Worm (Caenorhabditis elegans) whole organism, young adult: ENCODE measurements around the gene aman-1.

Source experiments
- B0035.1 ChIP-seq: sonication (generic microtip); optimal IDR thresholded peaks from 2 replicates; lab custom pipeline; 2016; ENCODE audit warnings: missing genetic modification characterization, mild to moderate bottlenecking, missing compliant biosample characterization, missing genotype, missing genetic modification reagents
- C06A6.2 ChIP-seq: fragments of 200-800 bp; sonication (Bioruptor generic); conservative IDR thresholded peaks from 2 replicates; pipeline ENCODE4 v1.3.6; 2022; ENCODE audit warnings: missing genetic modification characterization, missing compliant biosample characterization
- D2030.7 ChIP-seq: fragments of 200-800 bp; sonication (Bioruptor generic); IDR thresholded peaks from 2 replicates; pipeline ENCODE4 v1.3.6; 2022; ENCODE audit warnings: missing genetic modification reagents, missing genetic modification characterization, missing compliant biosample characterization
- F10E7.11 ChIP-seq: sonication (generic microtip); optimal IDR thresholded peaks from 2 replicates; lab custom pipeline; 2017; ENCODE audit warnings: mild to moderate bottlenecking, missing genetic modification characterization, moderate library complexity, missing compliant biosample characterization
- F49E8.2 ChIP-seq: sonication (generic microtip); optimal IDR thresholded peaks from 3 replicates; lab custom pipeline; 2017; ENCODE audit warnings: missing genetic modification characterization, mild to moderate bottlenecking, missing compliant biosample characterization, antibody characterized with exemption, moderate library complexity; ENCODE audit not compliant: insufficient read depth
- ZK185.1 ChIP-seq: sonication (generic microtip); optimal IDR thresholded peaks from 2 replicates; lab custom pipeline; 2016; ENCODE audit warnings: mild to moderate bottlenecking, missing genetic modification characterization, missing compliant biosample characterization; ENCODE audit not compliant: poor library complexity, severe bottlenecking
- ama-1 ChIP-seq, 3 experiments: fragments of 150-350 bp in 1 of 3; sonication (generic microtip) in 2 of 3; optimal IDR thresholded peaks; 2 replicates each; lab custom pipeline; 2014 to 2018; ENCODE audit warnings: missing biosample characterization in 2 of 3, missing genetic modification characterization in 2 of 3, missing genetic modification reagents in 2 of 3
- athp-1 ChIP-seq: sonication (generic microtip); optimal IDR thresholded peaks from 2 replicates; lab custom pipeline; 2017; ENCODE audit warnings: mild to moderate bottlenecking, missing genetic modification characterization, missing compliant biosample characterization
- attf-3 ChIP-seq: fragments of 200-800 bp; sonication (Bioruptor generic); conservative IDR thresholded peaks from 2 replicates; pipeline ENCODE4 v1.3.6; 2022; ENCODE audit warnings: missing genetic modification reagents, missing genetic modification characterization, missing compliant biosample characterization
- attf-5 ChIP-seq: fragments of 200-800 bp; sonication (Bioruptor generic); optimal IDR thresholded peaks from 2 replicates; lab custom pipeline; 2018; ENCODE audit warnings: mild to moderate bottlenecking, missing genetic modification characterization, missing compliant biosample characterization
- bed-1 ChIP-seq: fragments of 200-800 bp; sonication (Bioruptor generic); IDR thresholded peaks from 2 replicates; pipeline ENCODE4 v1.3.6; 2022; ENCODE audit warnings: missing genetic modification reagents, missing genetic modification characterization, missing compliant biosample characterization
- cebp-2 ChIP-seq: fragments of 200-800 bp; sonication (Bioruptor generic); IDR thresholded peaks from 2 replicates; pipeline ENCODE4 v1.3.6; 2022; ENCODE audit warnings: missing genetic modification characterization, missing compliant biosample characterization
- ceh-40 ChIP-seq: fragments of 200-800 bp; sonication (Bioruptor generic); IDR thresholded peaks from 2 replicates; pipeline ENCODE4 v1.3.6; 2022; ENCODE audit warnings: missing genetic modification characterization, missing compliant biosample characterization
- die-1 ChIP-seq: sonication (generic microtip); optimal IDR thresholded peaks from 2 replicates; lab custom pipeline; 2016; ENCODE audit warnings: missing genotype, mild to moderate bottlenecking, missing genetic modification characterization, missing compliant biosample characterization
- dox-1 ChIP-seq: fragments of 200-800 bp; sonication (Bioruptor generic); IDR thresholded peaks from 2 replicates; pipeline ENCODE4 v1.3.6; 2022; ENCODE audit warnings: missing genetic modification reagents, missing genetic modification characterization, missing compliant biosample characterization
- dpff-1 ChIP-seq: sonication (generic microtip); optimal IDR thresholded peaks from 2 replicates; lab custom pipeline; 2017; ENCODE audit warnings: mild to moderate bottlenecking, missing genetic modification characterization, missing compliant biosample characterization
- egl-18 ChIP-seq: fragments of 200-800 bp; sonication (Bioruptor generic); IDR thresholded peaks from 2 replicates; pipeline ENCODE4 v1.3.6; 2022; ENCODE audit warnings: missing genetic modification reagents, missing genetic modification characterization, missing compliant biosample characterization
- egl-44 ChIP-seq: fragments of 200-800 bp; sonication (Bioruptor generic); IDR thresholded peaks from 2 replicates; pipeline ENCODE4 v1.3.6; 2022; ENCODE audit warnings: missing genetic modification reagents, missing genetic modification characterization, missing compliant biosample characterization
- fkh-3 ChIP-seq: sonication (generic microtip); optimal IDR thresholded peaks from 2 replicates; lab custom pipeline; 2016; ENCODE audit warnings: mild to moderate bottlenecking, missing genetic modification characterization, missing compliant biosample characterization
- gei-17 ChIP-seq: fragments of 200-800 bp; sonication (Bioruptor generic); optimal IDR thresholded peaks from 2 replicates; lab custom pipeline; 2018; ENCODE audit warnings: mild to moderate bottlenecking, missing genetic modification characterization, missing compliant biosample characterization
- hlh-12 ChIP-seq: sonication (generic microtip); optimal IDR thresholded peaks from 2 replicates; lab custom pipeline; 2016; ENCODE audit warnings: missing genetic modification characterization, missing compliant biosample characterization
- hlh-26 ChIP-seq: fragments of 200-800 bp; sonication (Bioruptor generic); conservative IDR thresholded peaks from 2 replicates; pipeline ENCODE4 v1.3.6; 2022; ENCODE audit warnings: missing genetic modification reagents, missing genetic modification characterization, missing compliant biosample characterization
- hmg-20 ChIP-seq: fragments of 200-800 bp; sonication (Bioruptor generic); IDR thresholded peaks from 2 replicates; pipeline ENCODE4 v1.3.6; 2022; ENCODE audit warnings: missing genetic modification reagents, missing genetic modification characterization, missing compliant biosample characterization
- lag-1 ChIP-seq: fragments of 200-800 bp; sonication (Bioruptor generic); IDR thresholded peaks from 2 replicates; pipeline ENCODE4 v1.3.6; 2022; ENCODE audit warnings: missing genetic modification reagents, missing genetic modification characterization, missing compliant biosample characterization
- let-526 ChIP-seq: fragments of 200-800 bp; sonication (Bioruptor generic); IDR thresholded peaks from 2 replicates; pipeline ENCODE4 v1.3.6; 2022; ENCODE audit warnings: missing genetic modification reagents, missing genetic modification characterization, missing compliant biosample characterization
- lin-54 ChIP-seq: fragments of 200-800 bp; sonication (Bioruptor generic); optimal IDR thresholded peaks from 2 replicates; lab custom pipeline; 2018; ENCODE audit warnings: mild to moderate bottlenecking, missing genetic modification characterization, missing compliant biosample characterization
- lir-1 ChIP-seq: fragments of 200-800 bp; sonication (Bioruptor generic); conservative IDR thresholded peaks from 2 replicates; pipeline ENCODE4 v1.3.6; 2022; ENCODE audit warnings: missing genetic modification reagents, missing genetic modification characterization, missing compliant biosample characterization
- lsl-1 ChIP-seq: fragments of 200-800 bp; sonication (Bioruptor generic); optimal IDR thresholded peaks from 2 replicates; lab custom pipeline; 2018; ENCODE audit warnings: mild to moderate bottlenecking, missing genetic modification characterization, moderate library complexity, missing compliant biosample characterization
- lsy-27 ChIP-seq: sonication (generic microtip); optimal IDR thresholded peaks from 2 replicates; lab custom pipeline; 2017; ENCODE audit warnings: missing genetic modification characterization, mild to moderate bottlenecking, missing compliant biosample characterization, antibody characterized with exemption, missing genotype, borderline replicate concordance; ENCODE audit not compliant: insufficient read depth
- madf-3 ChIP-seq: fragments of 200-800 bp; sonication (Bioruptor generic); IDR thresholded peaks from 2 replicates; pipeline ENCODE4 v1.3.6; 2022; ENCODE audit warnings: missing genetic modification reagents, missing genetic modification characterization, missing compliant biosample characterization
- madf-6 ChIP-seq: fragments of 200-800 bp; sonication (Bioruptor generic); IDR thresholded peaks from 2 replicates; pipeline ENCODE4 v1.3.6; 2022; ENCODE audit warnings: missing genetic modification reagents, missing genetic modification characterization, missing compliant biosample characterization
- mcd-1 ChIP-seq: fragments of 200-800 bp; sonication (Bioruptor generic); IDR thresholded peaks from 2 replicates; pipeline ENCODE4 v1.3.6; 2022; ENCODE audit warnings: missing genetic modification reagents, missing genetic modification characterization, missing compliant biosample characterization
- mel-28 ChIP-seq: sonication (generic microtip); optimal IDR thresholded peaks from 2 replicates; lab custom pipeline; 2016; ENCODE audit warnings: borderline replicate concordance, mild to moderate bottlenecking, missing genetic modification characterization, missing compliant biosample characterization
- mxl-1 ChIP-seq: sonication (generic microtip); optimal IDR thresholded peaks from 2 replicates; lab custom pipeline; 2016; ENCODE audit warnings: missing genetic modification characterization, missing compliant biosample characterization
- nfya-1 ChIP-seq: sonication (generic microtip); optimal IDR thresholded peaks from 2 replicates; lab custom pipeline; 2017; ENCODE audit warnings: antibody characterized with exemption, missing compliant biosample characterization, missing genetic modification characterization, borderline replicate concordance; ENCODE audit not compliant: insufficient read depth
- nfya-2 ChIP-seq: fragments of 200-800 bp; sonication (Bioruptor generic); IDR thresholded peaks from 2 replicates; pipeline ENCODE4 v1.3.6; 2022; ENCODE audit warnings: missing genetic modification reagents, missing genetic modification characterization, missing compliant biosample characterization
- nfyb-1 ChIP-seq: fragments of 200-800 bp; sonication (Bioruptor generic); IDR thresholded peaks from 2 replicates; pipeline ENCODE4 v1.3.6; 2022; ENCODE audit warnings: missing genetic modification reagents, missing genetic modification characterization, missing compliant biosample characterization
- nhr-179 ChIP-seq: sonication (generic microtip); optimal IDR thresholded peaks from 2 replicates; lab custom pipeline; 2016; ENCODE audit warnings: mild to moderate bottlenecking, missing genetic modification characterization, missing compliant biosample characterization
- nhr-27 ChIP-seq: fragments of 200-800 bp; sonication (Bioruptor generic); optimal IDR thresholded peaks from 2 replicates; lab custom pipeline; 2018; ENCODE audit warnings: mild to moderate bottlenecking, missing genetic modification characterization, moderate library complexity, missing compliant biosample characterization
- rcor-1 ChIP-seq: fragments of 200-800 bp; sonication (Bioruptor generic); IDR thresholded peaks from 2 replicates; pipeline ENCODE4 v1.3.6; 2022; ENCODE audit warnings: missing genetic modification reagents, missing genetic modification characterization, missing compliant biosample characterization
- sea-2 ChIP-seq: fragments of 200-800 bp; sonication (Bioruptor generic); IDR thresholded peaks from 2 replicates; pipeline ENCODE4 v1.3.6; 2022; ENCODE audit warnings: missing genetic modification characterization, missing compliant biosample characterization
- snpc-3.4 ChIP-seq: sonication (generic microtip); optimal IDR thresholded peaks from 2 replicates; lab custom pipeline; 2017; ENCODE audit warnings: missing genetic modification characterization, mild to moderate bottlenecking, missing compliant biosample characterization, antibody characterized with exemption, moderate library complexity, missing genotype, missing genetic modification reagents
- tlf-1 ChIP-seq: fragments of 200-800 bp; sonication (Bioruptor generic); optimal IDR thresholded peaks from 2 replicates; lab custom pipeline; 2018; ENCODE audit warnings: mild to moderate bottlenecking, missing genetic modification characterization, missing compliant biosample characterization
- unc-130 ChIP-seq: sonication (generic microtip); optimal IDR thresholded peaks from 2 replicates; lab custom pipeline; 2016; ENCODE audit warnings: missing genetic modification reagents, missing genetic modification characterization, missing compliant biosample characterization
- unc-62 ChIP-seq: fragments of 150-350 bp; optimal IDR thresholded peaks from 2 replicates; lab custom pipeline; 2014; ENCODE audit warnings: missing biosample characterization, missing genetic modification reagents, missing genetic modification characterization
- xnd-1 ChIP-seq: sonication (generic microtip); optimal IDR thresholded peaks from 2 replicates; lab custom pipeline; 2016; ENCODE audit warnings: missing genotype, missing genetic modification reagents, missing genetic modification characterization, missing compliant biosample characterization
- zim-3 ChIP-seq: sonication (generic microtip); optimal IDR thresholded peaks from 2 replicates; lab custom pipeline; 2017; ENCODE audit warnings: mild to moderate bottlenecking, missing genetic modification characterization, moderate library complexity, missing compliant biosample characterization
- ztf-18 ChIP-seq: sonication (generic microtip); optimal IDR thresholded peaks from 2 replicates; lab custom pipeline; 2016; ENCODE audit warnings: missing genotype, mild to moderate bottlenecking, missing genetic modification characterization, missing compliant biosample characterization
- ztf-28 ChIP-seq: fragments of 200-800 bp; sonication (Bioruptor generic); IDR thresholded peaks from 2 replicates; pipeline ENCODE4 v1.3.6; 2022; ENCODE audit warnings: missing genetic modification reagents, missing genetic modification characterization, missing compliant biosample characterization

The aman-1 gene

DNA sequence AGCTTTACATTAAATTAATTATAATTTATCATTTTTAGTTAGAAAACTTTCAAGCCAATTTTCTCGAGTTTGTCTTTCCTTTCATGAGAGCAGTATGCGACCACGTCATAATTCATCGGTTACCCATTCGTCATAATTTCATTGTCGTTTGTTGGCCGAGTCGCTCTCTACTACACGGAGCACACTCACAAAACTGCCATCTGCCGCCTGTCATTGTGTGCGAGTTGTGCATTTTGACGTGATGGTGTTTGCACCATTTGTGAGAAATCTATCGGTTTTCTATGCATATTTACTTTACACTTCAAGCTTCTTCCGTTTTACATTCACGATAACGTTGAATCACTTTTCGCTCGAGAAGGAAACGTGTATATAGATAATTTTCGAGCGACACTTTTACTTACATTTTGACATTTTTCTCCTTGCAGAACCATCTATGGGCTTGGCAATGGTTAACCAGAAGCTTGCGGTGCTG, 26.1 kb upstream of the aman-1 start, which contains the start of gene dhhc-10 (continued):
- TF ChIP-seq mel-28 (tag; lab: Kevin White, UChicago), result no peak
- no peak for TF ChIP-seq die-1 (tag; lab: Kevin White, UChicago)
- TF ChIP-seq attf-3 (GFP tag; lab: Robert Waterston, UW), result no peak
- TF ChIP-seq xnd-1, result no peak
- no peak for TF ChIP-seq lag-1 (GFP tag; lab: Robert Waterston, UW)
- TF ChIP-seq nhr-179 (tag; lab: Kevin White, UChicago), result no peak
- TF ChIP-seq hlh-12, result no peak
- TF ChIP-seq snpc-3.4 (tag; lab: Kevin White, UChicago), result no peak
- no peak for TF ChIP-seq D2030.7 (GFP tag; lab: Robert Waterston, UW)
- TF ChIP-seq egl-18 (GFP tag; lab: Robert Waterston, UW), result no peak
- no peak for TF ChIP-seq hlh-26 (GFP tag; lab: Robert Waterston, UW)
- TF ChIP-seq mxl-1, result no peak
- peak; percentile 71 for TF ChIP-seq dox-1 (GFP tag; lab: Robert Waterston, UW)
- no peak for TF ChIP-seq rcor-1 (GFP tag; lab: Robert Waterston, UW)
- TF ChIP-seq cebp-2 (GFP tag; lab: Robert Waterston, UW), result no peak
- TF ChIP-seq egl-44 (GFP tag; lab: Robert Waterston, UW), result no peak
- TF ChIP-seq lin-54 (GFP tag; lab: Kevin White, UChicago), result peak; percentile 8
- no peak for TF ChIP-seq let-526
- no peak for TF ChIP-seq madf-3 (GFP tag; lab: Robert Waterston, UW)
- TF ChIP-seq lsy-27 (tag; lab: Kevin White, UChicago), result no peak
- TF ChIP-seq B0035.1 (tag; lab: Kevin White, UChicago), result no peak
- no peak for TF ChIP-seq ztf-28 (GFP tag; lab: Robert Waterston, UW)
- TF ChIP-seq madf-6, result no peak
- TF ChIP-seq bed-1 (GFP tag; lab: Robert Waterston, UW), result no peak
- TF ChIP-seq nfya-2 (GFP tag; lab: Robert Waterston, UW), result no peak
- no peak for TF ChIP-seq hmg-20
- no peak for TF ChIP-seq unc-62 (GFP tag; lab: Kevin White, UChicago)
- no peak for TF ChIP-seq lir-1 (GFP tag; lab: Robert Waterston, UW)
- no peak for TF ChIP-seq gei-17 (GFP tag; lab: Kevin White, UChicago)
- TF ChIP-seq C06A6.2, result no peak
- TF ChIP-seq sea-2 (GFP tag; lab: Robert Waterston, UW), result no peak
- no peak for TF ChIP-seq ama-1 (optimal IDR thresholded peaks at IDR 0.05; lab: Kevin White, UChicago)
- no peak for TF ChIP-seq ama-1 (GFP tag; optimal IDR thresholded peaks at IDR 0.05; lab: Kevin White, UChicago)
- peak; percentile 45 for TF ChIP-seq ZK185.1 (tag; lab: Kevin White, UChicago)
- no peak for TF ChIP-seq F10E7.11 (tag; lab: Kevin White, UChicago)
- no peak for TF ChIP-seq F49E8.2 (tag; lab: Kevin White, UChicago)
- TF ChIP-seq mcd-1, result peak; percentile 29; the same call in 1 of the 2 replicates
- TF ChIP-seq nfyb-1 (GFP tag; lab: Robert Waterston, UW), result no peak
- TF ChIP-seq ztf-18 (tag; lab: Kevin White, UChicago), result no peak
- TF ChIP-seq nhr-27 (tag; lab: Kevin White, UChicago), result no peak
- no peak for TF ChIP-seq lsl-1
- TF ChIP-seq tlf-1, result no peak
- TF ChIP-seq nfya-1 (tag; lab: Kevin White, UChicago), result no peak
- no peak for TF ChIP-seq dpff-1 (tag; lab: Kevin White, UChicago)
- no peak for TF ChIP-seq zim-3 (tag; lab: Kevin White, UChicago)
- no peak for TF ChIP-seq unc-130 (GFP tag; lab: Kevin White, UChicago)
- TF ChIP-seq fkh-3 (tag; lab: Kevin White, UChicago), result no peak
- TF ChIP-seq attf-5 (GFP tag; lab: Kevin White, UChicago), result peak; percentile 9
- no peak for TF ChIP-seq ceh-40 (GFP tag; lab: Robert Waterston, UW)
- no peak for TF ChIP-seq athp-1 (tag; lab: Kevin White, UChicago)
